Fruit fly (Drosophila melanogaster) whole organism, embryonic: ENCODE results near the gene toy.

Experiments
- CG10462 ChIP-seq: fragments of 200-800 bp; sonication (Bioruptor generic); optimal IDR thresholded peaks from 2 replicates; lab custom pipeline; 2016; ENCODE audit warnings: missing biosample characterization, missing genetic modification characterization
- CG2116 ChIP-seq: fragments of 200-800 bp; sonication (Bioruptor generic); optimal IDR thresholded peaks from 3 replicates; lab custom pipeline; 2018; ENCODE audit warnings: missing biosample characterization, mild to moderate bottlenecking, missing genetic modification characterization
- CG9797 ChIP-seq: fragments of 200-800 bp; sonication (Bioruptor generic); optimal IDR thresholded peaks from 3 replicates; lab custom pipeline; 2018; ENCODE audit warnings: missing biosample characterization, mild to moderate bottlenecking, missing genetic modification characterization
- Dref ChIP-seq: fragments of 200-800 bp; sonication (Bioruptor generic); IDR thresholded peaks from 2 replicates; pipeline ENCODE4 v1.3.6; 2022; ENCODE audit warnings: missing biosample characterization, missing genetic modification characterization
- Ets65A ChIP-seq: fragments of 200-800 bp; sonication (Bioruptor generic); peaks from one replicate; lab custom pipeline; 2016; ENCODE audit warnings: missing biosample characterization, missing genetic modification characterization
- Fer3 ChIP-seq: fragments of 200-800 bp; sonication (Bioruptor generic); optimal IDR thresholded peaks from 2 replicates; lab custom pipeline; 2018; ENCODE audit warnings: missing biosample characterization, mild to moderate bottlenecking, missing genetic modification characterization, moderate library complexity
- Mrtf ChIP-seq: fragments of 200-800 bp; sonication (Bioruptor generic); IDR thresholded peaks from 3 replicates; pipeline ENCODE4 v1.3.6; 2022; ENCODE audit warnings: missing biosample characterization, missing genetic modification characterization
- Spps ChIP-seq: fragments of 200-800 bp; sonication (Bioruptor generic); optimal IDR thresholded peaks from 2 replicates; lab custom pipeline; 2018; ENCODE audit warnings: missing biosample characterization, mild to moderate bottlenecking, missing genetic modification characterization
- bowl ChIP-seq: fragments of 200-800 bp; sonication (Bioruptor generic); IDR thresholded peaks from 2 replicates; pipeline ENCODE4 v1.3.6; 2022; ENCODE audit warnings: missing biosample characterization, missing genetic modification characterization
- nerfin-2 ChIP-seq: fragments of 200-800 bp; sonication (Bioruptor generic); IDR thresholded peaks from 2 replicates; pipeline ENCODE4 v1.3.6; 2022; ENCODE audit warnings: missing biosample characterization, missing genetic modification characterization; ENCODE audit not compliant: partially characterized antibody
- usp ChIP-seq: fragments of >200 bp; optimal IDR thresholded peaks from 2 replicates; lab custom pipeline; 2017; ENCODE audit warnings: missing biosample characterization, missing genetic modification characterization
- z ChIP-seq: fragments of 200-800 bp; sonication (Bioruptor generic); IDR thresholded peaks from 3 replicates; pipeline ENCODE4 v1.3.6; 2022; ENCODE audit warnings: missing biosample characterization, missing genetic modification characterization

dm6 chr4:1008444-1008843 is 18.9 kb downstream of the toy start:
- TF ChIP-seq bowl (GFP tag; lab: Robert Waterston, UW): no peak
- no peak for TF ChIP-seq Dref (GFP tag; lab: Robert Waterston, UW)
- TF ChIP-seq CG9797 (GFP tag; lab: Kevin White, UChicago): no peak
- TF ChIP-seq Spps (tag; lab: Kevin White, UChicago): no peak
- TF ChIP-seq CG10462 (GFP tag; lab: Kevin White, UChicago): no peak
- TF ChIP-seq Fer3 (tag; lab: Kevin White, UChicago): no peak
- no peak for TF ChIP-seq Mrtf (GFP tag; lab: Robert Waterston, UW)
- TF ChIP-seq usp (GFP tag; lab: Kevin White, UChicago): no peak
- TF ChIP-seq CG2116 (GFP tag; lab: Kevin White, UChicago): no peak
- TF ChIP-seq Ets65A (GFP tag; lab: Kevin White, UChicago): no peak
- TF ChIP-seq nerfin-2 (GFP tag; lab: Robert Waterston, UW): no peak
- TF ChIP-seq z (GFP tag; lab: Robert Waterston, UW): no peak
